Fruit fly (Drosophila melanogaster) whole organism, pupa: Measurements from ENCODE around the gene CG44426.

Experiments
- CG10348 ChIP-seq: fragments of 200-800 bp; sonication (Bioruptor generic); IDR thresholded peaks from 2 replicates; pipeline ENCODE4 v1.3.6; 2022; ENCODE audit warnings: missing biosample characterization, missing genetic modification characterization
- CG12605 ChIP-seq: fragments of 200-800 bp; sonication (Bioruptor generic); IDR thresholded peaks from 2 replicates; pipeline ENCODE4 v1.3.6; 2022; ENCODE audit warnings: missing biosample characterization, missing genetic modification characterization
- CG13204 ChIP-seq: fragments of 200-800 bp; sonication (Bioruptor generic); optimal IDR thresholded peaks from 2 replicates; lab custom pipeline; 2018; ENCODE audit warnings: missing biosample characterization, mild to moderate bottlenecking, missing genetic modification characterization, moderate library complexity
- CG14655 ChIP-seq: fragments of 200-800 bp; sonication (Bioruptor generic); optimal IDR thresholded peaks from 3 replicates; lab custom pipeline; 2017; ENCODE audit warnings: mild to moderate bottlenecking, missing biosample characterization, missing genetic modification reagents, missing genetic modification characterization
- CG15710 ChIP-seq: fragments of 200-800 bp; sonication (Bioruptor generic); optimal IDR thresholded peaks from 2 replicates; lab custom pipeline; 2018; ENCODE audit warnings: missing biosample characterization, mild to moderate bottlenecking, missing genetic modification characterization, moderate library complexity
- CG17806 ChIP-seq: fragments of 200-800 bp; sonication (Bioruptor generic); optimal IDR thresholded peaks from 2 replicates; lab custom pipeline; 2018; ENCODE audit warnings: missing biosample characterization, mild to moderate bottlenecking, missing genetic modification characterization, moderate library complexity
- CG32121 ChIP-seq: fragments of 200-800 bp; sonication (Bioruptor generic); IDR thresholded peaks from 2 replicates; pipeline ENCODE4 v1.3.6; 2022; ENCODE audit warnings: missing biosample characterization, missing genetic modification characterization
- CG34367 ChIP-seq: fragments of 200-800 bp; sonication (Bioruptor generic); optimal IDR thresholded peaks from 2 replicates; lab custom pipeline; 2018; ENCODE audit warnings: missing biosample characterization, mild to moderate bottlenecking, missing genetic modification characterization
- CG4496 ChIP-seq: fragments of 200-800 bp; sonication (Bioruptor generic); IDR thresholded peaks from 3 replicates; pipeline ENCODE4 v1.3.6; 2022; ENCODE audit warnings: missing biosample characterization, missing genetic modification characterization
- CG8159 ChIP-seq: fragments of 200-800 bp; sonication (Bioruptor generic); optimal IDR thresholded peaks from 3 replicates; lab custom pipeline; 2018; ENCODE audit warnings: missing biosample characterization, mild to moderate bottlenecking, missing genetic modification characterization, moderate library complexity
- CG8301 ChIP-seq: fragments of 200-800 bp; sonication (Bioruptor generic); optimal IDR thresholded peaks from 2 replicates; lab custom pipeline; 2018; ENCODE audit warnings: missing biosample characterization, mild to moderate bottlenecking, missing genetic modification characterization
- CG9948 ChIP-seq: fragments of 200-800 bp; sonication (Bioruptor generic); optimal IDR thresholded peaks from 2 replicates; lab custom pipeline; 2018; ENCODE audit warnings: missing biosample characterization, mild to moderate bottlenecking, missing genetic modification characterization, moderate library complexity
- D1 ChIP-seq: fragments of 200-800 bp; sonication (Bioruptor generic); optimal IDR thresholded peaks from 2 replicates; lab custom pipeline; 2018; ENCODE audit warnings: missing biosample characterization, mild to moderate bottlenecking, missing genetic modification characterization, moderate library complexity
- EcR ChIP-seq: fragments of 200-800 bp; sonication (Bioruptor generic); optimal IDR thresholded peaks from 3 replicates; lab custom pipeline; 2019; ENCODE audit warnings: missing biosample characterization, missing genetic modification characterization, mild to moderate bottlenecking, moderate library complexity, missing genetic modification reagents
- Ets98B ChIP-seq: fragments of 200-800 bp; sonication (Bioruptor generic); IDR thresholded peaks from 2 replicates; pipeline ENCODE4 v1.3.6; 2022; ENCODE audit warnings: missing biosample characterization, missing genetic modification characterization
- Pif1A ChIP-seq: fragments of 200-800 bp; sonication (Bioruptor generic); optimal IDR thresholded peaks from 3 replicates; lab custom pipeline; 2016; ENCODE audit warnings: missing biosample characterization, missing genetic modification characterization
- Pif1B ChIP-seq: fragments of 200-800 bp; sonication (Bioruptor generic); optimal IDR thresholded peaks from 3 replicates; lab custom pipeline; 2016; ENCODE audit warnings: missing biosample characterization, missing genetic modification characterization
- Snoo ChIP-seq: fragments of 200-800 bp; sonication (Bioruptor generic); optimal IDR thresholded peaks from 3 replicates; lab custom pipeline; 2017; ENCODE audit warnings: missing biosample characterization, mild to moderate bottlenecking, missing genetic modification characterization, inconsistent platforms
- fd96Ca ChIP-seq: fragments of 200-800 bp; sonication (Bioruptor generic); IDR thresholded peaks from 3 replicates; pipeline ENCODE4 v1.3.6; 2022; ENCODE audit warnings: missing biosample characterization, missing genetic modification characterization
- gl ChIP-seq: fragments of 200-800 bp; sonication (Bioruptor generic); optimal IDR thresholded peaks from 2 replicates; lab custom pipeline; 2018; ENCODE audit warnings: missing biosample characterization, mild to moderate bottlenecking, missing genetic modification characterization
- rn ChIP-seq: fragments of 200-800 bp; sonication (Bioruptor generic); IDR thresholded peaks from 2 replicates; pipeline ENCODE4 v1.3.6; 2022; ENCODE audit warnings: missing biosample characterization, missing genetic modification characterization

The CG44426 gene

dm6 chrX:20977986-20978385 is at the start of gene CG44426:
Gene CG44426, plus strand, starts transcription at chrX:20978286.
- no peak for TF ChIP-seq D1 (tag; lab: Kevin White, UChicago)
- TF ChIP-seq rn (GFP tag; lab: Robert Waterston, UW) = no peak

dm6 chrX:20933459-20933858 is 44.6 kb upstream of the CG44426 start, which contains the start of gene CG11227:
Gene CG11227, minus strand, starts transcription at chrX:20933559.
- TF ChIP-seq Snoo (tag; lab: Kevin White, UChicago) = no peak
- no peak for TF ChIP-seq EcR (GFP tag; lab: Kevin White, UChicago)
- TF ChIP-seq CG15710 (tag; lab: Kevin White, UChicago) = no peak
- TF ChIP-seq CG14655 (GFP tag; lab: Kevin White, UChicago) = no peak
- no peak for TF ChIP-seq fd96Ca (GFP tag; lab: Robert Waterston, UW)
- TF ChIP-seq CG17806 (tag; lab: Kevin White, UChicago) = no peak
- TF ChIP-seq CG32121 (GFP tag; lab: Robert Waterston, UW) = no peak
- TF ChIP-seq rn (GFP tag; lab: Robert Waterston, UW) = no peak
- TF ChIP-seq CG9948 (tag; lab: Kevin White, UChicago) = no peak
- no peak for TF ChIP-seq CG10348 (GFP tag; lab: Robert Waterston, UW)
- no peak for TF ChIP-seq Ets98B (GFP tag; lab: Robert Waterston, UW)
- TF ChIP-seq CG34367 = no peak
- TF ChIP-seq CG13204 (GFP tag; lab: Kevin White, UChicago) = no peak
- no peak for TF ChIP-seq D1 (tag; lab: Kevin White, UChicago)

- TF ChIP-seq rn (GFP tag; lab: Robert Waterston, UW) = no peak
- no peak for TF ChIP-seq CG14655 (GFP tag; lab: Kevin White, UChicago)
- TF ChIP-seq CG13204 (GFP tag; lab: Kevin White, UChicago) = no peak
- TF ChIP-seq Ets98B (GFP tag; lab: Robert Waterston, UW) = no peak
- no peak for TF ChIP-seq CG15710 (tag; lab: Kevin White, UChicago)
- no peak for TF ChIP-seq EcR (GFP tag; lab: Kevin White, UChicago)
- TF ChIP-seq CG8159 (tag; lab: Kevin White, UChicago) = no peak
- no peak for TF ChIP-seq CG4496 (GFP tag; lab: Robert Waterston, UW)
- no peak for TF ChIP-seq gl (tag; lab: Kevin White, UChicago)
- TF ChIP-seq CG32121 (GFP tag; lab: Robert Waterston, UW) = no peak
- TF ChIP-seq CG8301 (tag; lab: Kevin White, UChicago) = no peak
- no peak for TF ChIP-seq CG10348 (GFP tag; lab: Robert Waterston, UW)
- no peak for TF ChIP-seq Pif1A
- TF ChIP-seq Pif1B (GFP tag; lab: Kevin White, UChicago) = no peak
- no peak for TF ChIP-seq CG34367
- no peak for TF ChIP-seq CG17806 (tag; lab: Kevin White, UChicago)
- TF ChIP-seq D1 (tag; lab: Kevin White, UChicago) = no peak
- TF ChIP-seq fd96Ca (GFP tag; lab: Robert Waterston, UW) = no peak
- no peak for TF ChIP-seq CG9948 (tag; lab: Kevin White, UChicago)
- TF ChIP-seq Snoo (tag; lab: Kevin White, UChicago) = no peak
These were observed 43.6 kb upstream of the CG44426 start, which contains the start of gene Npc1b for dm6 chrX:20934530-20934929. Gene Npc1b, plus strand, starts transcription at chrX:20934869.

dm6 chrX:20948268-20948667 is 29.8 kb upstream of the CG44426 start:
- TF ChIP-seq CG8301 (tag; lab: Kevin White, UChicago) = no peak
- no peak for TF ChIP-seq Ets98B (GFP tag; lab: Robert Waterston, UW)
- no peak for TF ChIP-seq Pif1B (GFP tag; lab: Kevin White, UChicago)
- no peak for TF ChIP-seq CG8159 (tag; lab: Kevin White, UChicago)
- no peak for TF ChIP-seq CG4496 (GFP tag; lab: Robert Waterston, UW)
- TF ChIP-seq CG32121 (GFP tag; lab: Robert Waterston, UW) = no peak
- TF ChIP-seq gl (tag; lab: Kevin White, UChicago) = no peak
- TF ChIP-seq Pif1A = no peak
- TF ChIP-seq D1 (tag; lab: Kevin White, UChicago) = no peak
- TF ChIP-seq CG10348 (GFP tag; lab: Robert Waterston, UW) = no peak
- no peak for TF ChIP-seq CG17806 (tag; lab: Kevin White, UChicago)
- TF ChIP-seq EcR (GFP tag; lab: Kevin White, UChicago) = no peak
- no peak for TF ChIP-seq CG9948 (tag; lab: Kevin White, UChicago)
- TF ChIP-seq Snoo (tag; lab: Kevin White, UChicago) = no peak
- no peak for TF ChIP-seq CG15710 (tag; lab: Kevin White, UChicago)
- no peak for TF ChIP-seq fd96Ca (GFP tag; lab: Robert Waterston, UW)
- TF ChIP-seq CG13204 (GFP tag; lab: Kevin White, UChicago) = no peak
- no peak for TF ChIP-seq CG12605 (GFP tag; lab: Robert Waterston, UW)

- no peak for TF ChIP-seq CG32121 (GFP tag; lab: Robert Waterston, UW)
- TF ChIP-seq CG14655 (GFP tag; lab: Kevin White, UChicago) = no peak
- no peak for TF ChIP-seq CG8301 (tag; lab: Kevin White, UChicago)
- no peak for TF ChIP-seq D1 (tag; lab: Kevin White, UChicago)
- no peak for TF ChIP-seq CG17806 (tag; lab: Kevin White, UChicago)
- TF ChIP-seq rn (GFP tag; lab: Robert Waterston, UW) = no peak
- no peak for TF ChIP-seq Pif1B (GFP tag; lab: Kevin White, UChicago)
- no peak for TF ChIP-seq fd96Ca (GFP tag; lab: Robert Waterston, UW)
- TF ChIP-seq CG13204 (GFP tag; lab: Kevin White, UChicago) = no peak
These were observed 14.7 kb upstream of the CG44426 start, which contains the start of gene Ser6 for dm6 chrX:20963405-20963804. Gene Ser6, minus strand, starts transcription at chrX:20963505.
